Fruit fly (Drosophila melanogaster) whole organism, embryonic: ENCODE data around the gene tok.

Experiments used
- BEAF-32 ChIP-seq: fragments of 200-800 bp; sonication (Bioruptor generic); optimal IDR thresholded peaks from 3 replicates; lab custom pipeline; 2017; ENCODE audit warnings: missing biosample characterization, missing genetic modification characterization, mild to moderate bottlenecking, moderate library complexity, missing genetic modification reagents
- CG11085 ChIP-seq: fragments of 200-800 bp; sonication (Bioruptor generic); IDR thresholded peaks from 2 replicates; pipeline ENCODE4 v1.3.6; 2022; ENCODE audit warnings: missing biosample characterization, missing genetic modification characterization
- CG11504 ChIP-seq: fragments of 200-800 bp; sonication (Bioruptor generic); optimal IDR thresholded peaks from 3 replicates; lab custom pipeline; 2019; ENCODE audit warnings: missing biosample characterization, mild to moderate bottlenecking, missing genetic modification characterization, moderate library complexity
- CG12391 ChIP-seq: fragments of 200-800 bp; sonication (Bioruptor generic); optimal IDR thresholded peaks from 3 replicates; lab custom pipeline; 2018; ENCODE audit warnings: missing biosample characterization, mild to moderate bottlenecking, missing genetic modification characterization, moderate library complexity
- CG12942 ChIP-seq: fragments of 200-800 bp; sonication (Bioruptor generic); optimal IDR thresholded peaks from 3 replicates; lab custom pipeline; 2016; ENCODE audit warnings: missing biosample characterization, missing genetic modification characterization
- CG14860 ChIP-seq: fragments of 200-800 bp; sonication (Bioruptor generic); IDR thresholded peaks from 3 replicates; pipeline ENCODE4 v1.3.6; 2022; ENCODE audit warnings: missing biosample characterization, missing genetic modification characterization; ENCODE audit not compliant: partially characterized antibody
- CG15514 ChIP-seq: fragments of 200-800 bp; sonication (Bioruptor generic); optimal IDR thresholded peaks from 3 replicates; lab custom pipeline; 2017; ENCODE audit warnings: missing biosample characterization, missing genetic modification characterization, mild to moderate bottlenecking, moderate library complexity, missing genetic modification reagents
- CG2120 ChIP-seq: fragments of 200-800 bp; sonication (Bioruptor generic); optimal IDR thresholded peaks from 3 replicates; lab custom pipeline; 2016; ENCODE audit warnings: missing biosample characterization, missing genetic modification characterization
- CG2678 ChIP-seq: fragments of 200-800 bp; sonication (Bioruptor generic); optimal IDR thresholded peaks from 3 replicates; lab custom pipeline; 2019; ENCODE audit warnings: missing biosample characterization, mild to moderate bottlenecking, missing genetic modification characterization, moderate library complexity
- CG34376 ChIP-seq: fragments of 200-800 bp; sonication (Bioruptor generic); optimal IDR thresholded peaks from 2 replicates; lab custom pipeline; 2018; ENCODE audit warnings: missing biosample characterization, mild to moderate bottlenecking, missing genetic modification characterization
- CG3995 ChIP-seq: fragments of 200-800 bp; sonication (Bioruptor generic); optimal IDR thresholded peaks from 3 replicates; lab custom pipeline; 2016; ENCODE audit warnings: missing biosample characterization, missing genetic modification characterization
- CG4282 ChIP-seq: fragments of 200-800 bp; sonication (Bioruptor generic); optimal IDR thresholded peaks from 2 replicates; lab custom pipeline; 2016; ENCODE audit warnings: missing biosample characterization, missing genetic modification characterization
- CG8281 ChIP-seq: fragments of 200-800 bp; sonication (Bioruptor generic); optimal IDR thresholded peaks from 2 replicates; lab custom pipeline; 2018; ENCODE audit warnings: missing biosample characterization, mild to moderate bottlenecking, missing genetic modification characterization, moderate library complexity
- CG8924 ChIP-seq: fragments of 200-800 bp; optimal IDR thresholded peaks from 3 replicates; lab custom pipeline; 2019; ENCODE audit warnings: missing biosample characterization, mild to moderate bottlenecking, missing genetic modification characterization, moderate library complexity
- CG9932 ChIP-seq: fragments of 200-800 bp; sonication (Bioruptor generic); IDR thresholded peaks from 2 replicates; pipeline ENCODE4 v1.3.6; 2022; ENCODE audit warnings: missing biosample characterization, missing genetic modification characterization
- CHES-1-like ChIP-seq: fragments of 200-800 bp; sonication (Bioruptor generic); optimal IDR thresholded peaks from 2 replicates; lab custom pipeline; 2016; ENCODE audit warnings: missing biosample characterization, missing genetic modification characterization
- CrebB ChIP-seq: fragments of 200-800 bp; sonication (Bioruptor generic); optimal IDR thresholded peaks from 3 replicates; lab custom pipeline; 2018; ENCODE audit warnings: missing biosample characterization, mild to moderate bottlenecking, missing genetic modification characterization
- Dll ChIP-seq: fragments of 200-800 bp; sonication (Bioruptor generic); IDR thresholded peaks from 4 replicates; pipeline ENCODE4 v1.3.6; 2022; ENCODE audit warnings: missing biosample characterization, missing genetic modification characterization; ENCODE audit not compliant: partially characterized antibody
- E2f2 ChIP-seq: fragments of 200-800 bp; sonication (Bioruptor generic); IDR thresholded peaks from 2 replicates; pipeline ENCODE4 v1.3.6; 2022; ENCODE audit warnings: missing biosample characterization, missing genetic modification characterization
- Ets65A ChIP-seq: fragments of 200-800 bp; sonication (Bioruptor generic); peaks from one replicate; lab custom pipeline; 2016; ENCODE audit warnings: missing biosample characterization, missing genetic modification characterization
- Lim3 ChIP-seq: fragments of 200-800 bp; sonication (Bioruptor generic); IDR thresholded peaks from 2 replicates; pipeline ENCODE4 v1.3.6; 2022; ENCODE audit warnings: missing biosample characterization, missing genetic modification characterization
- Mes4 ChIP-seq: fragments of 200-800 bp; sonication (Bioruptor generic); optimal IDR thresholded peaks from 2 replicates; lab custom pipeline; 2016; ENCODE audit warnings: missing biosample characterization, missing genetic modification characterization
- Nf-YA ChIP-seq: fragments of 200-800 bp; sonication (Bioruptor generic); IDR thresholded peaks from 2 replicates; pipeline ENCODE4 v1.3.6; 2022; ENCODE audit warnings: missing biosample characterization, missing genetic modification characterization
- Rx ChIP-seq: fragments of 200-800 bp; sonication (Bioruptor generic); IDR thresholded peaks from 2 replicates; pipeline ENCODE4 v1.3.6; 2022; ENCODE audit warnings: missing biosample characterization, missing genetic modification characterization
- Scr ChIP-seq: fragments of 200-800 bp; sonication (Bioruptor generic); IDR thresholded peaks from 2 replicates; pipeline ENCODE4 v1.3.6; 2022; ENCODE audit warnings: missing biosample characterization, missing genetic modification characterization; ENCODE audit not compliant: partially characterized antibody
- Spps ChIP-seq: fragments of 200-800 bp; sonication (Bioruptor generic); optimal IDR thresholded peaks from 2 replicates; lab custom pipeline; 2018; ENCODE audit warnings: missing biosample characterization, mild to moderate bottlenecking, missing genetic modification characterization
- Sry-δ ChIP-seq: fragments of 200-800 bp; sonication (Bioruptor generic); optimal IDR thresholded peaks from 2 replicates; lab custom pipeline; 2016; ENCODE audit warnings: missing biosample characterization, missing genetic modification characterization
- TFAM ChIP-seq: fragments of 200-800 bp; sonication (Bioruptor generic); optimal IDR thresholded peaks from 2 replicates; lab custom pipeline; 2017; ENCODE audit warnings: missing biosample characterization, missing genetic modification characterization, inconsistent platforms
- Trl ChIP-seq, 3 experiments: fragments of >200 bp in 2 of 3; fragments of 200-800 bp in 1 of 3; sonication (Bioruptor generic) in 1 of 3; optimal IDR thresholded peaks; 2 replicates in 1 of 3; 3 replicates in 2 of 3; lab custom pipeline; 2016 to 2017; ENCODE audit warnings: missing biosample characterization in 1 of 3, missing genetic modification characterization in 1 of 3
- amos ChIP-seq: fragments of 200-800 bp; sonication (Bioruptor generic); IDR thresholded peaks from 2 replicates; pipeline ENCODE4 v1.3.6; 2022; ENCODE audit warnings: missing biosample characterization, missing genetic modification characterization; ENCODE audit not compliant: partially characterized antibody
- dmrt11E ChIP-seq: fragments of 200-800 bp; sonication (Bioruptor generic); optimal IDR thresholded peaks from 3 replicates; lab custom pipeline; 2018; ENCODE audit warnings: missing biosample characterization, mild to moderate bottlenecking, missing genetic modification characterization, moderate library complexity
- gfzf ChIP-seq: fragments of 200-800 bp; sonication (Bioruptor generic); optimal IDR thresholded peaks from 2 replicates; lab custom pipeline; 2016; ENCODE audit warnings: missing biosample characterization, mild to moderate bottlenecking, missing genetic modification characterization, moderate library complexity
- gro ChIP-seq: fragments of 200-800 bp; sonication (Bioruptor generic); optimal IDR thresholded peaks from 2 replicates; lab custom pipeline; 2016; ENCODE audit warnings: missing biosample characterization, missing genetic modification characterization
- gsb ChIP-seq: fragments of 200-800 bp; sonication (Bioruptor generic); IDR thresholded peaks from 2 replicates; pipeline ENCODE4 v1.3.6; 2022; ENCODE audit warnings: missing biosample characterization, missing genetic modification characterization
- gsb-n ChIP-seq: fragments of 200-800 bp; sonication (Bioruptor generic); optimal IDR thresholded peaks from 3 replicates; lab custom pipeline; 2018; ENCODE audit warnings: missing biosample characterization, mild to moderate bottlenecking, missing genetic modification characterization
- lbe ChIP-seq: fragments of 200-800 bp; sonication (Bioruptor generic); optimal IDR thresholded peaks from 2 replicates; lab custom pipeline; 2016; ENCODE audit warnings: missing biosample characterization, mild to moderate bottlenecking, missing genetic modification characterization
- mam ChIP-seq: fragments of 200-800 bp; sonication (Bioruptor generic); optimal IDR thresholded peaks from 3 replicates; lab custom pipeline; 2016; ENCODE audit warnings: missing biosample characterization, missing genetic modification characterization
- nerfin-2 ChIP-seq: fragments of 200-800 bp; sonication (Bioruptor generic); IDR thresholded peaks from 2 replicates; pipeline ENCODE4 v1.3.6; 2022; ENCODE audit warnings: missing biosample characterization, missing genetic modification characterization; ENCODE audit not compliant: partially characterized antibody
- nom ChIP-seq: fragments of 200-800 bp; sonication (Bioruptor generic); optimal IDR thresholded peaks from 2 replicates; lab custom pipeline; 2017; ENCODE audit warnings: missing biosample characterization, missing genetic modification characterization, mild to moderate bottlenecking, moderate library complexity, missing genetic modification reagents
- pros ChIP-seq: fragments of 200-800 bp; sonication (Bioruptor generic); optimal IDR thresholded peaks from 3 replicates; lab custom pipeline; 2019; ENCODE audit warnings: missing biosample characterization, mild to moderate bottlenecking, missing genetic modification characterization, moderate library complexity
- ro ChIP-seq: fragments of 200-800 bp; sonication (Bioruptor generic); IDR thresholded peaks from 2 replicates; pipeline ENCODE4 v1.3.6; 2022; ENCODE audit warnings: missing biosample characterization, missing genetic modification characterization
- scrt ChIP-seq: fragments of 200-800 bp; sonication (Bioruptor generic); optimal IDR thresholded peaks from 2 replicates; lab custom pipeline; 2018; ENCODE audit warnings: missing biosample characterization, mild to moderate bottlenecking, missing genetic modification characterization, moderate library complexity
- stc ChIP-seq: fragments of 200-800 bp; sonication (Bioruptor generic); IDR thresholded peaks from 2 replicates; pipeline ENCODE4 v1.3.6; 2022; ENCODE audit warnings: missing biosample characterization, missing genetic modification characterization
- stwl ChIP-seq: fragments of 200-800 bp; sonication (Bioruptor generic); optimal IDR thresholded peaks from 3 replicates; lab custom pipeline; 2018; ENCODE audit warnings: missing biosample characterization, mild to moderate bottlenecking, missing genetic modification characterization, moderate library complexity
- tna ChIP-seq: fragments of 200-800 bp; sonication (Bioruptor generic); IDR thresholded peaks from 2 replicates; pipeline ENCODE4 v1.3.6; 2022; ENCODE audit warnings: missing biosample characterization, missing genetic modification characterization; ENCODE audit not compliant: partially characterized antibody
- vfl ChIP-seq: fragments of 200-800 bp; sonication (Bioruptor generic); optimal IDR thresholded peaks from 2 replicates; lab custom pipeline; 2016; ENCODE audit warnings: missing biosample characterization, missing genetic modification characterization
- wdn ChIP-seq: fragments of 200-800 bp; sonication (Bioruptor generic); IDR thresholded peaks from 2 replicates; pipeline ENCODE4 v1.3.6; 2022; ENCODE audit warnings: missing biosample characterization, missing genetic modification characterization
- zen ChIP-seq: fragments of 200-800 bp; sonication (Bioruptor generic); optimal IDR thresholded peaks from 3 replicates; lab custom pipeline; 2018; ENCODE audit warnings: missing biosample characterization, mild to moderate bottlenecking, missing genetic modification characterization, moderate library complexity

The tok gene

dm6 chr3R:24719314-24720290 lies at the start of gene tok, which contains the start of gene CG13630 (continued):
- peak; percentile 57 for TF ChIP-seq Sry-δ (GFP tag; lab: Kevin White, UChicago)
- no peak for TF ChIP-seq TFAM (GFP tag; lab: Kevin White, UChicago)
- no peak for TF ChIP-seq vfl (GFP tag; lab: Kevin White, UChicago)
- TF ChIP-seq Spps, result no peak
- TF ChIP-seq CG8924 (tag; lab: Kevin White, UChicago), result no peak
- no peak for TF ChIP-seq Nf-YA
- TF ChIP-seq nom (GFP tag; lab: Kevin White, UChicago), result peak; percentile 50
- TF ChIP-seq Dll (GFP tag; lab: Robert Waterston, UW), result peak; percentile 77
- no peak for TF ChIP-seq CG12391 (tag; lab: Kevin White, UChicago)
- no peak for TF ChIP-seq gsb (GFP tag; lab: Robert Waterston, UW)
- TF ChIP-seq CrebB (tag; lab: Kevin White, UChicago), result no peak
- TF ChIP-seq CG14860, result peak; percentile 73
- no peak for TF ChIP-seq Lim3 (GFP tag; lab: Robert Waterston, UW)
- no peak for TF ChIP-seq ro (GFP tag; lab: Robert Waterston, UW)
- no peak for TF ChIP-seq CG8281
- peak; percentile 83 for TF ChIP-seq BEAF-32 (GFP tag; lab: Kevin White, UChicago)
- no peak for TF ChIP-seq CG2120 (GFP tag; lab: Kevin White, UChicago)
- peak; percentile 83 for TF ChIP-seq CG3995 (GFP tag; lab: Kevin White, UChicago)
- TF ChIP-seq pros, result no peak
- peak; percentile 45 for TF ChIP-seq CG15514 (GFP tag; lab: Kevin White, UChicago)
- no peak for TF ChIP-seq stc (GFP tag; lab: Robert Waterston, UW)
- TF ChIP-seq gfzf (GFP tag; lab: Kevin White, UChicago), result peak; percentile 63
- TF ChIP-seq Ets65A (GFP tag; lab: Kevin White, UChicago), result peak; percentile 9
- peak; percentile 90 for TF ChIP-seq E2f2
- no peak for TF ChIP-seq Mes4 (GFP tag; lab: Kevin White, UChicago)
- TF ChIP-seq zen (tag; lab: Kevin White, UChicago), result no peak
- no peak for TF ChIP-seq CG4282
- TF ChIP-seq CG9932 (GFP tag; lab: Robert Waterston, UW), result no peak
- TF ChIP-seq CG11504, result peak; percentile 86
- TF ChIP-seq lbe, result no peak
- TF ChIP-seq scrt, result peak; percentile 9
- no peak for TF ChIP-seq Trl (optimal IDR thresholded peaks at IDR 0.05; lab: Kevin White, UChicago)
- TF ChIP-seq Trl (GFP tag; optimal IDR thresholded peaks at IDR 0.05; lab: Kevin White, UChicago), result no peak
- no peak for TF ChIP-seq dmrt11E (tag; lab: Kevin White, UChicago)
- peak; percentile 68 for TF ChIP-seq stwl (tag; lab: Kevin White, UChicago)
- TF ChIP-seq gsb-n (tag; lab: Kevin White, UChicago), result peak; percentile 38
- no peak for TF ChIP-seq CG12942 (GFP tag; lab: Kevin White, UChicago)
- TF ChIP-seq Scr (GFP tag; lab: Robert Waterston, UW), result peak; percentile 78
- TF ChIP-seq CG34376 (GFP tag; lab: Kevin White, UChicago), result no peak
- peak; percentile 46; the same call in 1 of the 2 replicates for TF ChIP-seq nerfin-2 (GFP tag; lab: Robert Waterston, UW)
- TF ChIP-seq wdn (GFP tag; lab: Robert Waterston, UW), result no peak
- TF ChIP-seq CHES-1-like (GFP tag; lab: Kevin White, UChicago), result no peak
- no peak for TF ChIP-seq CG11085
- TF ChIP-seq mam (GFP tag; lab: Kevin White, UChicago), result no peak
- TF ChIP-seq CG2678, result no peak
- peak; percentile 71 for TF ChIP-seq tna (GFP tag; lab: Robert Waterston, UW)
- TF ChIP-seq gro, result no peak
- TF ChIP-seq Rx, result no peak
- TF ChIP-seq amos (GFP tag; lab: Robert Waterston, UW), result peak; percentile 81
